Fruit fly (Drosophila melanogaster) Kc167 (cell line): ENCODE data around the gene Snx27.

Experiments
- Myc ChIP-seq: fragments of >200 bp; optimal IDR thresholded peaks from 2 replicates; lab custom pipeline; 2017; ENCODE audit warnings: missing external identifiers
- Sin3A ChIP-seq: fragments of >200 bp; optimal IDR thresholded peaks from 2 replicates; lab custom pipeline; 2018; ENCODE audit warnings: missing external identifiers
- h ChIP-seq: fragments of >200 bp; optimal IDR thresholded peaks from 3 replicates; lab custom pipeline; 2018; ENCODE audit warnings: missing external identifiers
- insv ChIP-seq: fragments of >200 bp; optimal IDR thresholded peaks from 3 replicates; lab custom pipeline; 2018; ENCODE audit warnings: missing external identifiers

DNA sequence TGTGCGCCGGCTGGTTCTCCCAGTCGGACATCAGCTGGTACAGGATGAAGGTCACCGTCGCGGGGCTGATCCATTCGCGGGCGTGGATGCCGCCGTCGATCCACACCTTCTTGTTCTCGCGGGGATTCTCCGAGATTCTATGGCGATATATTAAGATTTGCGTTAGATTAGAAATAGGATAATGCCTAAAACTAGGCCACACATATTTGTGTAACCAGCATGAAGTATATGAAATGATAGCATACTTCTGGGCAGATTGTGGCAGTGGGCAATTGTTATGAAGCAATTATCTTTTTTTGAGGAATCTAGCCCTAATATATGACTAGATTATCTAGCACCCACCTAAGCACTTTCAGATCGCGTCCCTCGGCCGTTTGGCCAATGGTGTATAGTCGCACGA, 28.9 kb upstream of the Snx27 start:
- TF ChIP-seq h (no peak), Sin3A (no peak), Myc (lab: Kevin White, UChicago) (no peak), insv (lab: Kevin White, UChicago) (no peak)
